Fruit fly (Drosophila melanogaster) whole organism, pupa: ENCODE measurements around the gene CG33669.

Experiments
- CG12605 ChIP-seq: fragments of 200-800 bp; sonication (Bioruptor generic); IDR thresholded peaks from 2 replicates; pipeline ENCODE4 v1.3.6; 2022; ENCODE audit warnings: missing biosample characterization, missing genetic modification characterization
- CG8159 ChIP-seq: fragments of 200-800 bp; sonication (Bioruptor generic); optimal IDR thresholded peaks from 3 replicates; lab custom pipeline; 2018; ENCODE audit warnings: missing biosample characterization, mild to moderate bottlenecking, missing genetic modification characterization, moderate library complexity
- CG8301 ChIP-seq: fragments of 200-800 bp; sonication (Bioruptor generic); optimal IDR thresholded peaks from 2 replicates; lab custom pipeline; 2018; ENCODE audit warnings: missing biosample characterization, mild to moderate bottlenecking, missing genetic modification characterization
- EcR ChIP-seq: fragments of 200-800 bp; sonication (Bioruptor generic); optimal IDR thresholded peaks from 3 replicates; lab custom pipeline; 2019; ENCODE audit warnings: missing biosample characterization, missing genetic modification characterization, mild to moderate bottlenecking, moderate library complexity, missing genetic modification reagents
- fd96Ca ChIP-seq: fragments of 200-800 bp; sonication (Bioruptor generic); IDR thresholded peaks from 3 replicates; pipeline ENCODE4 v1.3.6; 2022; ENCODE audit warnings: missing biosample characterization, missing genetic modification characterization

DNA sequence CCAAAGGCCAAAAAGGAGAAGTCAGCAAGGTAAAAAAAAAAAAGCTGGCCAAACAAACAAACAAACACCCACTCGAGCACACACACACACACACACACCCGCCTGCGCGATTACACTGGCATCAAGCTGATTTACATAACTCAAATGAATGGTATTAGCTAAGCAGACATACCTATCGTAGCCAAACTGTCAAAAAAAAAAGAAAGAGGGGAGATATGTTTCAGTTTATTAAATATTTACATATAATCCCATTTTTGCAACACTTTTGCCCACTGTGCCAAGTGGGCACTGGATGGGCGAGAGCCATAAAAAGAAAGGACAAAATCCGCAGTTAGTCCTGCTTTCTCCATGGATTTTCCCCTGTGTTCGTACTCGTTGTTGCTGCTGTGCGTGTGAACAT, 39.6 kb upstream of the CG33669 start:
- TF ChIP-seq CG8301 (tag; lab: Kevin White, UChicago) (peak; percentile 9), EcR (GFP tag; lab: Kevin White, UChicago) (no peak), CG12605 (GFP tag; lab: Robert Waterston, UW) (peak; percentile 32; the same call in 1 of the 2 replicates), fd96Ca (GFP tag; lab: Robert Waterston, UW) (peak; percentile 43; the same call in 1 of the 3 replicates), CG8159 (peak; percentile 34)
